Worm (Caenorhabditis elegans) whole organism, L4 larva: ENCODE results near the gene F59B10.3.

Experiments used
- R02D3.7 ChIP-seq: fragments of 150-350 bp; sonication (generic microtip); optimal IDR thresholded peaks from 3 replicates; lab custom pipeline; 2014; ENCODE audit warnings: missing biosample characterization, missing genetic modification characterization
- T26A8.4 ChIP-seq: fragments of 200-800 bp; sonication (Bioruptor generic); IDR thresholded peaks from 2 replicates; pipeline ENCODE4 v1.3.6; 2022; ENCODE audit warnings: missing genetic modification characterization, missing compliant biosample characterization
- ZK546.5 ChIP-seq, 2 experiments: sonication (generic microtip); optimal IDR thresholded peaks; 2 replicates each; lab custom pipeline; 2017; ENCODE audit warnings: missing biosample characterization in 2 of 2, missing genetic modification characterization in 2 of 2
- attf-4 ChIP-seq: sonication (generic microtip); optimal IDR thresholded peaks from 3 replicates; lab custom pipeline; 2017; ENCODE audit warnings: missing biosample characterization, missing genetic modification characterization
- ceh-20 ChIP-seq: fragments of 200-800 bp; sonication (Bioruptor generic); IDR thresholded peaks from 2 replicates; pipeline ENCODE4 v1.3.6; 2022; ENCODE audit warnings: missing genetic modification reagents, missing genetic modification characterization, missing compliant biosample characterization
- ceh-32 ChIP-seq: sonication (generic microtip); optimal IDR thresholded peaks from 2 replicates; lab custom pipeline; 2016; ENCODE audit warnings: mild to moderate bottlenecking, missing genetic modification characterization, missing compliant biosample characterization; ENCODE audit not compliant: poor library complexity
- ceh-44 ChIP-seq: fragments of 200-800 bp; sonication (Bioruptor generic); IDR thresholded peaks from 2 replicates; pipeline ENCODE4 v1.3.6; 2022; ENCODE audit warnings: missing genetic modification reagents, missing genetic modification characterization, missing compliant biosample characterization
- ces-1 ChIP-seq: fragments of 150-350 bp; sonication (generic microtip); optimal IDR thresholded peaks from 4 replicates; lab custom pipeline; 2014; ENCODE audit warnings: missing biosample characterization, missing genetic modification reagents, missing genetic modification characterization
- cey-2 ChIP-seq: sonication (generic microtip); optimal IDR thresholded peaks from 3 replicates; lab custom pipeline; 2017; ENCODE audit warnings: missing genetic modification characterization, mild to moderate bottlenecking, missing compliant biosample characterization, antibody characterized with exemption, borderline replicate concordance; ENCODE audit not compliant: insufficient read depth
- ctbp-1 ChIP-seq: fragments of 200-800 bp; sonication (Bioruptor generic); IDR thresholded peaks from 2 replicates; pipeline ENCODE4 v1.3.6; 2022; ENCODE audit warnings: missing genetic modification reagents, missing genetic modification characterization, missing compliant biosample characterization
- daf-12 ChIP-seq: fragments of 150-350 bp; optimal IDR thresholded peaks from 2 replicates; lab custom pipeline; 2014; ENCODE audit warnings: missing biosample characterization, missing genetic modification reagents, missing genetic modification characterization
- daf-19 ChIP-seq: fragments of 200-800 bp; sonication (Bioruptor generic); conservative IDR thresholded peaks from 2 replicates; pipeline ENCODE4 v1.3.6; 2022; ENCODE audit warnings: missing genetic modification characterization, missing compliant biosample characterization
- dmd-8 ChIP-seq: fragments of 200-800 bp; sonication (Bioruptor generic); IDR thresholded peaks from 2 replicates; pipeline ENCODE4 v1.3.6; 2022; ENCODE audit warnings: missing genetic modification characterization, missing compliant biosample characterization
- dmd-9 ChIP-seq: fragments of 200-800 bp; sonication (Bioruptor generic); IDR thresholded peaks from 2 replicates; pipeline ENCODE4 v1.3.6; 2022; ENCODE audit warnings: missing genetic modification reagents, missing genetic modification characterization, missing compliant biosample characterization
- dve-1 ChIP-seq: sonication (generic microtip); optimal IDR thresholded peaks from 2 replicates; lab custom pipeline; 2017; ENCODE audit warnings: antibody characterized with exemption, mild to moderate bottlenecking, missing genetic modification characterization, missing compliant biosample characterization; ENCODE audit not compliant: insufficient read depth
- fos-1 ChIP-seq: fragments of 150-350 bp; optimal IDR thresholded peaks from 2 replicates; lab custom pipeline; 2014; ENCODE audit warnings: missing biosample characterization, missing genetic modification characterization
- hlh-11 ChIP-seq: fragments of 200-800 bp; sonication (Bioruptor generic); optimal IDR thresholded peaks from 2 replicates; lab custom pipeline; 2018; ENCODE audit warnings: mild to moderate bottlenecking, missing genetic modification characterization, missing compliant biosample characterization
- hlh-30 ChIP-seq: sonication (generic microtip); optimal IDR thresholded peaks from 2 replicates; lab custom pipeline; 2017; ENCODE audit warnings: antibody characterized with exemption, mild to moderate bottlenecking, missing genetic modification characterization, missing compliant biosample characterization; ENCODE audit not compliant: insufficient read depth
- hmg-1.1 ChIP-seq: fragments of 200-800 bp; sonication (Bioruptor generic); IDR thresholded peaks from 2 replicates; pipeline ENCODE4 v1.3.6; 2022; ENCODE audit warnings: missing genetic modification reagents, missing genetic modification characterization, missing compliant biosample characterization
- lin-15B ChIP-seq: fragments of 150-350 bp; sonication (generic microtip); optimal IDR thresholded peaks from 3 replicates; lab custom pipeline; 2014; ENCODE audit warnings: missing biosample characterization, missing genetic modification characterization
- lin-29 ChIP-seq: fragments of 200-800 bp; sonication (Bioruptor generic); IDR thresholded peaks from 2 replicates; pipeline ENCODE4 v1.3.6; 2022; ENCODE audit warnings: missing genetic modification reagents, missing genetic modification characterization, missing compliant biosample characterization
- lin-39 ChIP-seq: fragments of 150-350 bp; optimal IDR thresholded peaks from 2 replicates; lab custom pipeline; 2014; ENCODE audit warnings: missing biosample characterization, missing genetic modification reagents, missing genetic modification characterization
- lir-3 ChIP-seq: sonication (generic microtip); optimal IDR thresholded peaks from 2 replicates; lab custom pipeline; 2016; ENCODE audit warnings: mild to moderate bottlenecking, missing genetic modification characterization, missing compliant biosample characterization
- madf-9 ChIP-seq: fragments of 200-800 bp; sonication (Bioruptor generic); conservative IDR thresholded peaks from 2 replicates; pipeline ENCODE4 v1.3.6; 2022; ENCODE audit warnings: missing genetic modification reagents, missing genetic modification characterization, missing compliant biosample characterization
- mdl-1 ChIP-seq, 2 experiments: fragments of 150-350 bp in 1 of 2; sonication (generic microtip) in 1 of 2; optimal IDR thresholded peaks; 2 replicates each; lab custom pipeline; 2014 to 2017; ENCODE audit warnings: missing biosample characterization in 2 of 2, missing genetic modification characterization in 2 of 2
- mdt-29 ChIP-seq: fragments of 200-800 bp; sonication (Bioruptor generic); IDR thresholded peaks from 2 replicates; pipeline ENCODE4 v1.3.6; 2022; ENCODE audit warnings: missing genetic modification reagents, missing genetic modification characterization, missing compliant biosample characterization
- mep-1 ChIP-seq: fragments of 150-350 bp; sonication (generic microtip); optimal IDR thresholded peaks from 3 replicates; lab custom pipeline; 2014; ENCODE audit warnings: missing biosample characterization, missing genetic modification characterization
- nhr-28 ChIP-seq: fragments of 150-350 bp; optimal IDR thresholded peaks from 2 replicates; lab custom pipeline; 2014; ENCODE audit warnings: missing biosample characterization, missing genetic modification characterization
- nhr-41 ChIP-seq: fragments of 200-800 bp; sonication (Bioruptor generic); IDR thresholded peaks from 2 replicates; pipeline ENCODE4 v1.3.6; 2022; ENCODE audit warnings: missing genetic modification reagents, missing genetic modification characterization, missing compliant biosample characterization
- nhr-77 ChIP-seq: fragments of 150-350 bp; optimal IDR thresholded peaks from 2 replicates; lab custom pipeline; 2014; ENCODE audit warnings: missing biosample characterization, missing genetic modification characterization
- pqm-1 ChIP-seq: sonication (generic microtip); optimal IDR thresholded peaks from 2 replicates; lab custom pipeline; 2017; ENCODE audit warnings: missing biosample characterization, missing genetic modification characterization
- rbr-2 ChIP-seq: sonication (generic microtip); optimal IDR thresholded peaks from 2 replicates; lab custom pipeline; 2016; ENCODE audit warnings: missing genotype, missing genetic modification characterization, missing compliant biosample characterization
- saeg-2 ChIP-seq: fragments of 200-800 bp; sonication (Bioruptor generic); IDR thresholded peaks from 2 replicates; pipeline ENCODE4 v1.3.6; 2022; ENCODE audit warnings: missing genetic modification reagents, missing genetic modification characterization, missing compliant biosample characterization
- sdz-12 ChIP-seq: fragments of 200-800 bp; sonication (Bioruptor generic); optimal IDR thresholded peaks from 2 replicates; lab custom pipeline; 2018; ENCODE audit warnings: mild to moderate bottlenecking, missing genetic modification characterization, missing compliant biosample characterization
- set-16 ChIP-seq: fragments of 200-800 bp; sonication (Bioruptor generic); IDR thresholded peaks from 2 replicates; pipeline ENCODE4 v1.3.6; 2022; ENCODE audit warnings: missing genetic modification reagents, missing genetic modification characterization, missing compliant biosample characterization
- skn-1 ChIP-seq: fragments of 150-350 bp; optimal IDR thresholded peaks from 2 replicates; lab custom pipeline; 2014; ENCODE audit warnings: missing biosample characterization, missing genetic modification characterization
- snpc-1.2 ChIP-seq: fragments of 200-800 bp; sonication (Bioruptor generic); IDR thresholded peaks from 2 replicates; pipeline ENCODE4 v1.3.6; 2022; ENCODE audit warnings: missing genetic modification reagents, missing genetic modification characterization, missing compliant biosample characterization
- spr-1 ChIP-seq: sonication (generic microtip); optimal IDR thresholded peaks from 2 replicates; lab custom pipeline; 2016; ENCODE audit warnings: mild to moderate bottlenecking, missing genetic modification characterization, missing compliant biosample characterization
- tag-97 ChIP-seq: fragments of 200-800 bp; sonication (Bioruptor generic); IDR thresholded peaks from 2 replicates; pipeline ENCODE4 v1.3.6; 2022; ENCODE audit warnings: missing genetic modification characterization, missing compliant biosample characterization
- tra-1 ChIP-seq: fragments of 200-800 bp; sonication (Bioruptor generic); IDR thresholded peaks from 2 replicates; pipeline ENCODE4 v1.3.6; 2022; ENCODE audit warnings: missing genetic modification reagents, missing genetic modification characterization, missing compliant biosample characterization
- unc-130 ChIP-seq: sonication (generic microtip); optimal IDR thresholded peaks from 2 replicates; lab custom pipeline; 2016; ENCODE audit warnings: missing genetic modification reagents, missing genetic modification characterization, missing compliant biosample characterization
- unc-62 ChIP-seq, 3 experiments: fragments of 150-350 bp in 1 of 3; sonication (generic microtip); optimal IDR thresholded peaks in 2 of 3; peaks in 1 of 3; 1 replicate in 1 of 3; 2 replicates in 2 of 3; lab custom pipeline; 2014 to 2017; ENCODE audit warnings: missing biosample characterization in 3 of 3, missing genetic modification characterization in 3 of 3, missing genetic modification reagents in 3 of 3, missing genotype in 1 of 3
- zip-2 ChIP-seq: fragments of 150-350 bp; optimal IDR thresholded peaks from 2 replicates; lab custom pipeline; 2014; ENCODE audit warnings: missing biosample characterization, missing genetic modification characterization
- ztf-11 ChIP-seq: fragments of 150-350 bp; optimal IDR thresholded peaks from 2 replicates; lab custom pipeline; 2014; ENCODE audit warnings: missing biosample characterization, missing genetic modification characterization

The F59B10.3 gene

DNA sequence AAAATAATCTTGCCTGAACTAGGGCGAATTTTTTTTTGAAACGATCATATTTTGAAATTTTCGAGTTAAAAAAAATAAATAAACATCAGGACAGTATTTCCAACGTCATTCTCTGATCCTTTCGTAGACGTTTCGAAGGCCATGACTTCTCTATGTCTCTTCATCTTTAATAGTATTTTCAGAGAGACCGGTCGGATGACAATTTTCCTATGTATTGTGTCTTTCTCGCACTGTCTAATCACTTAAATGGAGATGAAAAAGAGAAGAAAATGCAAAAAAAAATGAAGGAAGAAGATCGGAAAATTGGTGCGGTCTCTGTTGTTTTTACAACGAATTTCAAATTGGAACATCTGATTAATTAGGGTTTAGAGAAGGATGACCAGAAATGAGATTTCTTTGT lies 14.8 kb downstream of the F59B10.3 start:
- TF ChIP-seq lin-29 (GFP tag; lab: Robert Waterston, UW): no peak
- TF ChIP-seq lin-15B (tag; lab: Kevin White, UChicago): no peak
- TF ChIP-seq rbr-2 (tag; lab: Kevin White, UChicago): no peak
- no peak for TF ChIP-seq cey-2 (tag; lab: Kevin White, UChicago)
- no peak for TF ChIP-seq daf-12 (tag; lab: Kevin White, UChicago)
- TF ChIP-seq R02D3.7: no peak
- TF ChIP-seq dmd-8 (GFP tag; lab: Robert Waterston, UW): no peak
- TF ChIP-seq lir-3 (tag; lab: Kevin White, UChicago): no peak
- TF ChIP-seq nhr-28: peak; percentile 53
- no peak for TF ChIP-seq ztf-11 (tag; lab: Kevin White, UChicago)
- peak; percentile 41 for TF ChIP-seq mep-1
- no peak for TF ChIP-seq unc-130 (GFP tag; lab: Kevin White, UChicago)
- no peak for TF ChIP-seq ceh-20 (GFP tag; lab: Robert Waterston, UW)
- TF ChIP-seq lin-39 (tag; lab: Kevin White, UChicago): no peak
- TF ChIP-seq ctbp-1 (GFP tag; lab: Robert Waterston, UW): no peak
- TF ChIP-seq attf-4 (tag; lab: Kevin White, UChicago): no peak
- peak; percentile 50 for TF ChIP-seq hlh-11 (tag; lab: Kevin White, UChicago)
- no peak for TF ChIP-seq nhr-77 (tag; lab: Kevin White, UChicago)
- no peak for TF ChIP-seq tra-1 (GFP tag; lab: Robert Waterston, UW)
- no peak for TF ChIP-seq mdt-29 (GFP tag; lab: Robert Waterston, UW)
- TF ChIP-seq hmg-1.1 (GFP tag; lab: Robert Waterston, UW): no peak
- TF ChIP-seq tag-97 (GFP tag; lab: Robert Waterston, UW): no peak
- no peak for TF ChIP-seq fos-1
- no peak for TF ChIP-seq sdz-12
- TF ChIP-seq snpc-1.2 (GFP tag; lab: Robert Waterston, UW): no peak
- TF ChIP-seq ces-1 (GFP tag; lab: Kevin White, UChicago): no peak
- no peak for TF ChIP-seq T26A8.4 (GFP tag; lab: Robert Waterston, UW)
- TF ChIP-seq hlh-30: peak; percentile 38
- TF ChIP-seq skn-1 (tag; lab: Kevin White, UChicago): no peak
- TF ChIP-seq unc-62 (GFP tag; optimal IDR thresholded peaks at IDR 0.05 in 1 of 2; lab: Kevin White, UChicago): peak in 1 of 2 experiments; percentile 31
- TF ChIP-seq unc-62 (tag; optimal IDR thresholded peaks at IDR 0.05; lab: Kevin White, UChicago): no peak
- no peak for TF ChIP-seq daf-19 (GFP tag; lab: Robert Waterston, UW)
- no peak for TF ChIP-seq ceh-32 (tag; lab: Kevin White, UChicago)
- peak; percentile 26 for TF ChIP-seq dve-1 (tag; lab: Kevin White, UChicago)
- TF ChIP-seq madf-9 (GFP tag; lab: Robert Waterston, UW): no peak
- TF ChIP-seq zip-2 (tag; lab: Kevin White, UChicago): no peak
- no peak for TF ChIP-seq pqm-1 (tag; lab: Kevin White, UChicago)
- no peak for TF ChIP-seq ceh-44 (GFP tag; lab: Robert Waterston, UW)
- no peak for TF ChIP-seq dmd-9
- no peak for TF ChIP-seq ZK546.5 (tag; optimal IDR thresholded peaks at IDR 0.05; lab: Kevin White, UChicago)
- TF ChIP-seq nhr-41 (GFP tag; lab: Robert Waterston, UW): no peak
- TF ChIP-seq spr-1 (tag; lab: Kevin White, UChicago): no peak
- peak in 1 of 2 experiments; percentile 6 for TF ChIP-seq mdl-1 (tag; optimal IDR thresholded peaks at IDR 0.05; lab: Kevin White, UChicago)
- no peak for TF ChIP-seq saeg-2 (GFP tag; lab: Robert Waterston, UW)
- no peak for TF ChIP-seq set-16 (GFP tag; lab: Robert Waterston, UW)
- TF ChIP-seq, all 104 proteins: peak for 7
